Worm (Caenorhabditis elegans): ENCODE data around the gene srh-25.

Gene srh-25

ce11 chrV:12429039-12429438, 4.6 kb downstream of the srh-25 start, which contains the start of gene C54D10.5:
Gene C54D10.5, plus strand, starts transcription at chrV:12429339.
- TF ChIP-seq gmeb-2 (tag; optimal IDR thresholded peaks at IDR 0.05), result no peak
- no peak for TF ChIP-seq tbx-7 (tag; optimal IDR thresholded peaks at IDR 0.05)
- no peak for TF ChIP-seq K02D7.2 (tag; optimal IDR thresholded peaks at IDR 0.05)
- TF ChIP-seq nhr-232 (tag; optimal IDR thresholded peaks at IDR 0.05), result no peak
- no peak for TF ChIP-seq ceh-34 (tag; optimal IDR thresholded peaks at IDR 0.05)
- no peak for TF ChIP-seq pag-3 (tag; optimal IDR thresholded peaks at IDR 0.05; ENCODE audit: borderline replicate concordance)
- TF ChIP-seq fax-1 (tag; optimal IDR thresholded peaks at IDR 0.05), result no peak
- TF ChIP-seq syd-9 (tag; optimal IDR thresholded peaks at IDR 0.05), result no peak
- no peak for TF ChIP-seq K09A11.1 (tag; optimal IDR thresholded peaks at IDR 0.05; ENCODE audit: insufficient read depth)
- TF ChIP-seq pax-1 (tag; optimal IDR thresholded peaks at IDR 0.05), result no peak
- no peak for TF ChIP-seq pha-2 (tag; optimal IDR thresholded peaks at IDR 0.05)
- TF ChIP-seq ceh-31 (tag; optimal IDR thresholded peaks at IDR 0.05), result no peak
- TF ChIP-seq sox-4 (tag; optimal IDR thresholded peaks at IDR 0.05), result no peak
- no peak for TF ChIP-seq ceh-6 (GFP tag; optimal IDR thresholded peaks at IDR 0.05)
- no peak for TF ChIP-seq lin-11 (tag; optimal IDR thresholded peaks at IDR 0.05)
- TF ChIP-seq T23F11.4 (GFP tag; optimal IDR thresholded peaks at IDR 0.05), result no peak

ce11 chrV:12427826-12428225, 5.8 kb downstream of the srh-25 start:
- TF ChIP-seq ceh-19 (GFP tag; optimal IDR thresholded peaks at IDR 0.05), result no peak
- TF ChIP-seq ztf-16 (tag; optimal IDR thresholded peaks at IDR 0.05), result no peak
- TF ChIP-seq fax-1 (tag; optimal IDR thresholded peaks at IDR 0.05), result no peak
- no peak for TF ChIP-seq ceh-24 (tag; optimal IDR thresholded peaks at IDR 0.05)
- TF ChIP-seq eyg-1 (tag; optimal IDR thresholded peaks at IDR 0.05), result no peak
- no peak for TF ChIP-seq hlh-8 (tag; optimal IDR thresholded peaks at IDR 0.05)
- no peak for TF ChIP-seq nhr-11 (tag; optimal IDR thresholded peaks at IDR 0.05)
- TF ChIP-seq ama-1 (optimal IDR thresholded peaks at IDR 0.05), result no peak
- no peak for TF ChIP-seq fkh-10 (GFP tag; optimal IDR thresholded peaks at IDR 0.05)
- no peak for TF ChIP-seq ets-4 (tag; optimal IDR thresholded peaks at IDR 0.05)

- no peak for TF ChIP-seq tbx-2 (tag; optimal IDR thresholded peaks at IDR 0.05)
- TF ChIP-seq ceh-24 (tag; optimal IDR thresholded peaks at IDR 0.05), result no peak
- TF ChIP-seq ceh-31 (tag; optimal IDR thresholded peaks at IDR 0.05), result peak; percentile 62
- peak; percentile 53 for TF ChIP-seq unc-42 (tag; optimal IDR thresholded peaks at IDR 0.05)
- TF ChIP-seq fax-1 (tag; optimal IDR thresholded peaks at IDR 0.05), result no peak
- TF ChIP-seq ceh-19 (GFP tag; optimal IDR thresholded peaks at IDR 0.05), result no peak
- TF ChIP-seq zip-5 (tag; optimal IDR thresholded peaks at IDR 0.05), result no peak
- TF ChIP-seq hlh-13 (GFP tag; optimal IDR thresholded peaks at IDR 0.05), result no peak
- no peak for TF ChIP-seq pat-9 (tag; optimal IDR thresholded peaks at IDR 0.05)
- TF ChIP-seq unc-3 (GFP tag; conservative IDR thresholded peaks at IDR 0.05), result no peak
- TF ChIP-seq unc-3 (tag; optimal IDR thresholded peaks at IDR 0.05), result no peak
- no peak for TF ChIP-seq lim-6 (tag; optimal IDR thresholded peaks at IDR 0.05)
Observed at ce11 chrV:12421360-12421759, 12.3 kb downstream of the srh-25 start.

- TF ChIP-seq hlh-13 (GFP tag; optimal IDR thresholded peaks at IDR 0.05) (no peak), ceh-2 (tag; optimal IDR thresholded peaks at IDR 0.05) (no peak), pha-4 (tag; optimal IDR thresholded peaks at IDR 0.05) (no peak), nhr-11 (tag; optimal IDR thresholded peaks at IDR 0.05) (no peak)
Observed at ce11 chrV:12420843-12421242, 12.8 kb downstream of the srh-25 start, which contains the start of gene C54D10.4. Gene C54D10.4, minus strand, starts transcription at chrV:12420943.

ce11 chrV:12418292-12418691, 15.3 kb downstream of the srh-25 start, which contains the start of gene C54D10.3:
Gene C54D10.3, plus strand, starts transcription at chrV:12418592.
- no peak for TF ChIP-seq K02D7.2 (tag; optimal IDR thresholded peaks at IDR 0.05)
- no peak for TF ChIP-seq unc-86 (tag; optimal IDR thresholded peaks at IDR 0.05)
- no peak for TF ChIP-seq pha-4 (tag; optimal IDR thresholded peaks at IDR 0.05)
- no peak for TF ChIP-seq elt-2 (tag; optimal IDR thresholded peaks at IDR 0.05)
- no peak for TF ChIP-seq syd-9 (tag; optimal IDR thresholded peaks at IDR 0.05)
- TF ChIP-seq ztf-16 (tag; optimal IDR thresholded peaks at IDR 0.05), result no peak
- TF ChIP-seq ceh-19 (GFP tag; optimal IDR thresholded peaks at IDR 0.05), result no peak
- TF ChIP-seq hlh-13 (GFP tag; optimal IDR thresholded peaks at IDR 0.05), result no peak
- TF ChIP-seq ceh-22 (tag; optimal IDR thresholded peaks at IDR 0.05), result no peak
- TF ChIP-seq C38D4.7 (GFP tag; optimal IDR thresholded peaks at IDR 0.05), result no peak
- TF ChIP-seq ets-4 (tag; optimal IDR thresholded peaks at IDR 0.05), result no peak
- TF ChIP-seq nhr-11 (tag; optimal IDR thresholded peaks at IDR 0.05), result no peak
- no peak for TF ChIP-seq unc-55 (GFP tag; optimal IDR thresholded peaks at IDR 0.05)
- TF ChIP-seq sdc-2 (tag; optimal IDR thresholded peaks at IDR 0.05), result no peak
- TF ChIP-seq odd-2 (tag; optimal IDR thresholded peaks at IDR 0.05), result no peak
- TF ChIP-seq hlh-15 (tag; optimal IDR thresholded peaks at IDR 0.05), result no peak
- no peak for TF ChIP-seq unc-42 (tag; optimal IDR thresholded peaks at IDR 0.05)
- TF ChIP-seq nfya-1 (tag; optimal IDR thresholded peaks at IDR 0.05), result no peak
